Fruit fly (Drosophila melanogaster): ENCODE data around the gene chico.

DNA sequence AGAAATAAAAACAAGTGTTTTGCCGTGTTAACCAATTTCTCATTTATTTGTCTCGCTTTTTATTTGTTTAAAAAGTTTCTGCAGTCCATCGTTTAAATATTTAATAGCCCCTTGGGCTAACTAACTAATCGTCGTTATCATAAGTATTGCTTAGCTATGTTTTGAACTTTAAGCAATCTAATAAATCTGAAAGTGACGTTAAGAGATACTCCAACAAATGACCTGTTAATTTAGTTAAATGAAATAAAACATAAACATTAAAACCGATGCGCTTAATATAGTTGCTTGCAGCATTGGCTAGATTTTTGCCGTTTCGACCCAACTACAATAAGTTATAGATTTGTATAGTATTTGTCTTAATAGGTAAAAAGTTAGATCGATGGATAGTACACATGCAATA is 14.9 kb upstream of the chico start:
- TF ChIP-seq CG17806 (tag; optimal IDR thresholded peaks at IDR 0.05) = no peak
- TF ChIP-seq Ets98B (GFP tag; IDR thresholded peaks at IDR 0.05) = no peak

Data from whole organism, pupa.